Worm (Caenorhabditis elegans): ENCODE data around the gene F08D12.3.

The F08D12.3 gene

DNA sequence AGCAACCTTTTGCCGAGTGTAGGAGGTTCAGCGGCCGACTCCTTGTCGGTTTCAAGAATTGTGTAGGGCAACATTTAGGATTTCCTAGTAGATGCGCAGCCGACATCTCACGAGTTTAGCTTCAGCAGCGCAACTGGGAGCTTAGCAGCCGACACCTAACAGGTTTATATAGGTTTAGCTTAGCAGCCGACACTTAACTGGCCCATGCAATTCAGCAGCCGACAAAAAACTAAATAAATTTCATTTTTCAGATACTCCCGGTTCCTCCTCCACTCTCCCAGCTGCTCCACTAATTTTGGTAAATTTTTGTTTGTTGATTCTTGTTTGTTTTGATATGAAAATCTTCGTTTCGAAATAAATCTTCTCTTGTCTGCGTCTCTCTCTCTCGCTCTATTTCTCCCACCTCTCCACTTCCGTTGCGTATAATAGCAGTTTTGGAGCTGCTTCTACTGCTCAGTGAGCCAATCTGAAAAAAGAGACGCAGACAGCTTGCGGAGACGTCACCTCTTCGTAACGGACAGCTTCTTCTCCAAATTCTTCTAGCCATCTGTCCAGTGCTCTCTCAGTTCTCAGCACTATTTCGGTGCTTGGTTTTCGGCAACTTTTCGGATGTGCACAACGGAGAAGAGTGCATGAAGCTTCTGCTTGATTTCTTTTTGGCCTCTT is 31.3 kb upstream of the F08D12.3 start:
- TF ChIP-seq R02D3.7 (tag; optimal IDR thresholded peaks at IDR 0.05) (peak; percentile 13), zag-1 (tag; optimal IDR thresholded peaks at IDR 0.05) (peak; percentile 30), unc-39 (tag; optimal IDR thresholded peaks at IDR 0.05) (no peak), snpc-4 (tag; optimal IDR thresholded peaks at IDR 0.05) (peak; percentile 41), ceh-16 (tag; optimal IDR thresholded peaks at IDR 0.05) (no peak), tbx-2 (tag; optimal IDR thresholded peaks at IDR 0.05) (peak; percentile 46), fos-1 (tag; optimal IDR thresholded peaks at IDR 0.05) (no peak), mdl-1 (tag; optimal IDR thresholded peaks at IDR 0.05) (no peak), hmg-11 (tag; optimal IDR thresholded peaks at IDR 0.05) (peak; percentile 76), nhr-25 (tag; optimal IDR thresholded peaks at IDR 0.05) (no peak), ZK546.5 (tag; optimal IDR thresholded peaks at IDR 0.05) (no peak), elt-3 (tag; optimal IDR thresholded peaks at IDR 0.05) (no peak), elt-2 (tag; optimal IDR thresholded peaks at IDR 0.05) (no peak), nhr-23 (tag; optimal IDR thresholded peaks at IDR 0.05) (no peak), ztf-4 (tag; optimal IDR thresholded peaks at IDR 0.05) (no peak), elt-1 (tag; optimal IDR thresholded peaks at IDR 0.05) (no peak), daf-12 (tag; optimal IDR thresholded peaks at IDR 0.05) (no peak), nhr-77 (tag; optimal IDR thresholded peaks at IDR 0.05) (no peak), sea-2 (GFP tag; optimal IDR thresholded peaks at IDR 0.05) (no peak), pha-4 (tag; optimal IDR thresholded peaks at IDR 0.05) (no peak), pqm-1 (tag; optimal IDR thresholded peaks at IDR 0.05) (no peak), aly-2 (tag; optimal IDR thresholded peaks at IDR 0.05) (no peak), ama-1 (optimal IDR thresholded peaks at IDR 0.05) (no peak), nfya-1 (tag; optimal IDR thresholded peaks at IDR 0.05; ENCODE audit: insufficient read depth) (peak; percentile 81), ceh-9 (tag; optimal IDR thresholded peaks at IDR 0.05) (no peak), nhr-28 (tag; optimal IDR thresholded peaks at IDR 0.05) (no peak), ceh-82 (tag; optimal IDR thresholded peaks at IDR 0.05) (peak; percentile 26), lin-39 (tag; optimal IDR thresholded peaks at IDR 0.05) (peak; percentile 71), eor-1 (tag; optimal IDR thresholded peaks at IDR 0.05) (no peak), fkh-10 (GFP tag; optimal IDR thresholded peaks at IDR 0.05) (peak; percentile 31), nhr-43 (tag; optimal IDR thresholded peaks at IDR 0.05; ENCODE audit: poor library complexity, severe bottlenecking) (no peak), nhr-237 (tag; optimal IDR thresholded peaks at IDR 0.05) (no peak), nhr-76 (tag; optimal IDR thresholded peaks at IDR 0.05) (no peak), lin-15B (tag; optimal IDR thresholded peaks at IDR 0.05) (peak; percentile 41), nhr-67 (tag; optimal IDR thresholded peaks at IDR 0.05) (no peak), jun-1 (tag; optimal IDR thresholded peaks at IDR 0.05) (no peak), skn-1 (tag; optimal IDR thresholded peaks at IDR 0.05) (peak; percentile 10), mml-1 (tag; optimal IDR thresholded peaks at IDR 0.05) (no peak), fkh-2 (tag; optimal IDR thresholded peaks at IDR 0.05) (no peak), nhr-11 (tag; optimal IDR thresholded peaks at IDR 0.05) (no peak), egl-5 (tag; optimal IDR thresholded peaks at IDR 0.05) (peak; percentile 15), lsy-12 (tag; optimal IDR thresholded peaks at IDR 0.05) (no peak), nhr-12 (tag; optimal IDR thresholded peaks at IDR 0.05) (no peak), unc-62 (GFP tag; optimal IDR thresholded peaks at IDR 0.05) (peak; percentile 79), ztf-11 (tag; optimal IDR thresholded peaks at IDR 0.05) (no peak), ceh-28 (tag; optimal IDR thresholded peaks at IDR 0.05) (no peak), egl-27 (tag; optimal IDR thresholded peaks at IDR 0.05) (no peak)
